Worm (Caenorhabditis elegans): Measurements from ENCODE around the gene C27H6.9.

DNA sequence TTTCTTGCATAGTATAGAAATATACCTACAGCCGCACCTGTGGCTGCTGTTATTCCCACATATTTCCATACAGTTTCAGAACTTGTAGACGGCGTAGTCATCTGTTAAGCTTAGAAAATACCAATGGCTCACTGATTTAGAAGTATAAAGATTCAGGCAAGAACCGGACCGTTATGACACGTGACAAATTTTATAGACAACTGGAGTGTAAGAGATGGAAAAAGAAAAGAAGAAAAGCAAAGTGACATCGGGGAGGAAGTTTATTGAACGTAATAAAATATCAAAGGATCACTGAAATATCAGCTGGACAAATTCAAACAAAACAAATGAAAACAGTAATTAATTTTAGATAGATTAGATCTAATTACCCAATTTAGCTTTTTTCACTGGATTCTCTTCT lies 3.5 kb downstream of the C27H6.9 start, which contains the start of gene rmd-2:
- TF ChIP-seq ztf-29 (GFP tag; IDR thresholded peaks at IDR 0.05) (no peak), klf-2 (GFP tag; conservative IDR thresholded peaks at IDR 0.05) (no peak), flt-1 (GFP tag; IDR thresholded peaks at IDR 0.05) (no peak), ref-1 (GFP tag; conservative IDR thresholded peaks at IDR 0.05) (no peak), med-1 (GFP tag; optimal IDR thresholded peaks at IDR 0.05; ENCODE audit: insufficient read depth) (no peak), ztf-23 (GFP tag; IDR thresholded peaks at IDR 0.05) (no peak), T22C8.4 (GFP tag; IDR thresholded peaks at IDR 0.05) (no peak), cog-1 (tag; optimal IDR thresholded peaks at IDR 0.05) (no peak)

All from whole organism, midembryonic.